Fruit fly (Drosophila melanogaster) whole organism, embryonic: ENCODE measurements around the gene AnxB9.

Source experiments
- ATbp ChIP-seq: fragments of 200-800 bp; sonication (Bioruptor generic); optimal IDR thresholded peaks from 2 replicates; lab custom pipeline; 2017; ENCODE audit warnings: missing biosample characterization, mild to moderate bottlenecking, missing genetic modification characterization, missing genetic modification reagents
- Aef1 ChIP-seq: fragments of 200-800 bp; sonication (Bioruptor generic); IDR thresholded peaks from 3 replicates; pipeline ENCODE4 v1.3.6; 2022; ENCODE audit warnings: missing biosample characterization, missing genetic modification characterization
- Atf-2 ChIP-seq: fragments of 200-800 bp; sonication (Bioruptor generic); optimal IDR thresholded peaks from 2 replicates; lab custom pipeline; 2016; ENCODE audit warnings: missing biosample characterization, missing genetic modification characterization
- B-H2 ChIP-seq: fragments of 200-800 bp; sonication (Bioruptor generic); optimal IDR thresholded peaks from 2 replicates; lab custom pipeline; 2018; ENCODE audit warnings: missing biosample characterization, mild to moderate bottlenecking, missing genetic modification characterization
- BtbVII ChIP-seq: fragments of 200-800 bp; sonication (Bioruptor generic); optimal IDR thresholded peaks from 3 replicates; lab custom pipeline; 2017; ENCODE audit warnings: missing biosample characterization, mild to moderate bottlenecking, missing genetic modification characterization
- CG10209 ChIP-seq: fragments of 200-800 bp; sonication (Bioruptor generic); optimal IDR thresholded peaks from 3 replicates; lab custom pipeline; 2017; ENCODE audit warnings: missing biosample characterization, mild to moderate bottlenecking, missing genetic modification characterization, missing genetic modification reagents
- CG10321 ChIP-seq: fragments of 200-800 bp; sonication (Bioruptor generic); IDR thresholded peaks from 2 replicates; pipeline ENCODE4 v1.3.6; 2022; ENCODE audit warnings: missing biosample characterization, missing genetic modification characterization
- CG10462 ChIP-seq: fragments of 200-800 bp; sonication (Bioruptor generic); optimal IDR thresholded peaks from 2 replicates; lab custom pipeline; 2016; ENCODE audit warnings: missing biosample characterization, missing genetic modification characterization
- CG11093 ChIP-seq: fragments of 200-800 bp; sonication (Bioruptor generic); IDR thresholded peaks from 3 replicates; pipeline ENCODE4 v1.3.6; 2022; ENCODE audit warnings: missing biosample characterization, missing genetic modification characterization
- CG12071 ChIP-seq: fragments of 200-800 bp; sonication (Bioruptor generic); optimal IDR thresholded peaks from 3 replicates; lab custom pipeline; 2018; ENCODE audit warnings: missing biosample characterization, mild to moderate bottlenecking, missing genetic modification characterization
- CG12155 ChIP-seq: fragments of 200-800 bp; sonication (Bioruptor generic); optimal IDR thresholded peaks from 3 replicates; lab custom pipeline; 2016; ENCODE audit warnings: missing biosample characterization, missing genetic modification characterization
- CG14860 ChIP-seq: fragments of 200-800 bp; sonication (Bioruptor generic); IDR thresholded peaks from 3 replicates; pipeline ENCODE4 v1.3.6; 2022; ENCODE audit warnings: missing biosample characterization, missing genetic modification characterization; ENCODE audit not compliant: partially characterized antibody
- CG15514 ChIP-seq: fragments of 200-800 bp; sonication (Bioruptor generic); optimal IDR thresholded peaks from 3 replicates; lab custom pipeline; 2017; ENCODE audit warnings: missing biosample characterization, missing genetic modification characterization, mild to moderate bottlenecking, moderate library complexity, missing genetic modification reagents
- CG17912 ChIP-seq: fragments of 200-800 bp; sonication (Bioruptor generic); optimal IDR thresholded peaks from 2 replicates; lab custom pipeline; 2018; ENCODE audit warnings: missing biosample characterization, mild to moderate bottlenecking, missing genetic modification characterization
- CG18011 ChIP-seq: fragments of 200-800 bp; sonication (Bioruptor generic); optimal IDR thresholded peaks from 2 replicates; lab custom pipeline; 2017; ENCODE audit warnings: missing biosample characterization, missing genetic modification characterization, mild to moderate bottlenecking, moderate library complexity, missing genotype
- CG18619 ChIP-seq: fragments of 200-800 bp; sonication (Bioruptor generic); optimal IDR thresholded peaks from 3 replicates; lab custom pipeline; 2017; ENCODE audit warnings: missing biosample characterization, mild to moderate bottlenecking, missing genetic modification characterization
- CG2116 ChIP-seq: fragments of 200-800 bp; sonication (Bioruptor generic); optimal IDR thresholded peaks from 3 replicates; lab custom pipeline; 2018; ENCODE audit warnings: missing biosample characterization, mild to moderate bottlenecking, missing genetic modification characterization
- CG2199 ChIP-seq: fragments of 200-800 bp; sonication (Bioruptor generic); IDR thresholded peaks from 3 replicates; pipeline ENCODE4 v1.3.6; 2022; ENCODE audit warnings: missing biosample characterization, missing genetic modification characterization
- CG32767 ChIP-seq: fragments of 200-800 bp; sonication (Bioruptor generic); IDR thresholded peaks from 2 replicates; pipeline ENCODE4 v1.3.6; 2022; ENCODE audit warnings: missing biosample characterization, missing genetic modification characterization
- CG32772 ChIP-seq: fragments of 200-800 bp; sonication (Bioruptor generic); IDR thresholded peaks from 2 replicates; pipeline ENCODE4 v1.3.6; 2022; ENCODE audit warnings: missing biosample characterization, missing genetic modification characterization
- CG4707 ChIP-seq: fragments of 200-800 bp; sonication (Bioruptor generic); optimal IDR thresholded peaks from 2 replicates; lab custom pipeline; 2018; ENCODE audit warnings: missing biosample characterization, mild to moderate bottlenecking, missing genetic modification characterization, moderate library complexity
- CG6175 ChIP-seq: fragments of 200-800 bp; sonication (Bioruptor generic); IDR thresholded peaks from 3 replicates; pipeline ENCODE4 v1.3.6; 2022; ENCODE audit warnings: missing biosample characterization, missing genetic modification characterization
- CG7357 ChIP-seq: fragments of 200-800 bp; sonication (Bioruptor generic); IDR thresholded peaks from 3 replicates; pipeline ENCODE4 v1.3.6; 2022; ENCODE audit warnings: missing biosample characterization, missing genetic modification characterization
- CG7556 ChIP-seq: fragments of 200-800 bp; sonication (Bioruptor generic); optimal IDR thresholded peaks from 2 replicates; lab custom pipeline; 2017; ENCODE audit warnings: missing biosample characterization, mild to moderate bottlenecking, missing genetic modification characterization
- Elba2 ChIP-seq: fragments of 200-800 bp; sonication (Bioruptor generic); optimal IDR thresholded peaks from 3 replicates; lab custom pipeline; 2016; ENCODE audit warnings: missing biosample characterization, missing genetic modification characterization
- Med ChIP-seq: fragments of 200-800 bp; sonication (Bioruptor generic); peaks from one replicate; lab custom pipeline; 2016; ENCODE audit warnings: missing biosample characterization, missing genetic modification characterization, mild to moderate bottlenecking, inconsistent platforms, moderate library complexity
- Meics ChIP-seq: fragments of 200-800 bp; sonication (Bioruptor generic); optimal IDR thresholded peaks from 2 replicates; lab custom pipeline; 2017; ENCODE audit warnings: missing biosample characterization, mild to moderate bottlenecking, missing genetic modification characterization
- Mrtf ChIP-seq: fragments of 200-800 bp; sonication (Bioruptor generic); IDR thresholded peaks from 3 replicates; pipeline ENCODE4 v1.3.6; 2022; ENCODE audit warnings: missing biosample characterization, missing genetic modification characterization
- Ravus ChIP-seq: fragments of 200-800 bp; sonication (Bioruptor generic); IDR thresholded peaks from 2 replicates; pipeline ENCODE4 v1.3.6; 2022; ENCODE audit warnings: missing biosample characterization, missing genetic modification characterization
- TFAM ChIP-seq: fragments of 200-800 bp; sonication (Bioruptor generic); optimal IDR thresholded peaks from 2 replicates; lab custom pipeline; 2017; ENCODE audit warnings: missing biosample characterization, missing genetic modification characterization, inconsistent platforms
- YL-1 ChIP-seq: fragments of 200-800 bp; sonication (Bioruptor generic); optimal IDR thresholded peaks from 3 replicates; lab custom pipeline; 2017; ENCODE audit warnings: missing biosample characterization, mild to moderate bottlenecking, missing genetic modification characterization
- ase ChIP-seq: fragments of 200-800 bp; sonication (Bioruptor generic); IDR thresholded peaks from 3 replicates; pipeline ENCODE4 v1.3.6; 2022; ENCODE audit warnings: missing biosample characterization, missing genetic modification characterization
- bigmax ChIP-seq: fragments of 200-800 bp; sonication (Bioruptor generic); optimal IDR thresholded peaks from 2 replicates; lab custom pipeline; 2018; ENCODE audit warnings: missing biosample characterization, mild to moderate bottlenecking, missing genetic modification characterization
- bowl ChIP-seq: fragments of 200-800 bp; sonication (Bioruptor generic); IDR thresholded peaks from 2 replicates; pipeline ENCODE4 v1.3.6; 2022; ENCODE audit warnings: missing biosample characterization, missing genetic modification characterization
- chm ChIP-seq: fragments of 200-800 bp; sonication (Bioruptor generic); IDR thresholded peaks from 2 replicates; pipeline ENCODE4 v1.3.6; 2022; ENCODE audit warnings: missing biosample characterization, missing genetic modification characterization
- corto ChIP-seq: fragments of 200-800 bp; sonication (Bioruptor generic); optimal IDR thresholded peaks from 2 replicates; lab custom pipeline; 2016; ENCODE audit warnings: missing biosample characterization, mild to moderate bottlenecking, missing genetic modification characterization, moderate library complexity
- dati ChIP-seq: fragments of 200-800 bp; sonication (Bioruptor generic); IDR thresholded peaks from 2 replicates; pipeline ENCODE4 v1.3.6; 2022; ENCODE audit warnings: missing biosample characterization, missing genetic modification characterization
- eve ChIP-seq, 2 experiments: fragments of >200 bp; optimal IDR thresholded peaks; 2 replicates each; lab custom pipeline; 2017; ENCODE audit warnings: missing biosample characterization in 2 of 2, missing genetic modification characterization in 2 of 2
- exex ChIP-seq: fragments of 200-800 bp; sonication (Bioruptor generic); optimal IDR thresholded peaks from 4 replicates; lab custom pipeline; 2018; ENCODE audit warnings: missing biosample characterization, mild to moderate bottlenecking, missing genetic modification characterization, moderate library complexity
- gcm2 ChIP-seq: fragments of 200-800 bp; sonication (Bioruptor generic); optimal IDR thresholded peaks from 2 replicates; lab custom pipeline; 2016; ENCODE audit warnings: missing biosample characterization, missing genetic modification characterization
- ham ChIP-seq: fragments of 200-800 bp; sonication (Bioruptor generic); IDR thresholded peaks from 2 replicates; pipeline ENCODE4 v1.3.6; 2022; ENCODE audit warnings: missing biosample characterization, missing genetic modification characterization
- kni ChIP-seq: fragments of 200-800 bp; sonication (Bioruptor generic); optimal IDR thresholded peaks from 3 replicates; lab custom pipeline; 2017; ENCODE audit warnings: mild to moderate bottlenecking, missing biosample characterization, missing genetic modification reagents, missing genetic modification characterization
- nerfin-2 ChIP-seq: fragments of 200-800 bp; sonication (Bioruptor generic); IDR thresholded peaks from 2 replicates; pipeline ENCODE4 v1.3.6; 2022; ENCODE audit warnings: missing biosample characterization, missing genetic modification characterization; ENCODE audit not compliant: partially characterized antibody
- pros ChIP-seq: fragments of 200-800 bp; sonication (Bioruptor generic); optimal IDR thresholded peaks from 3 replicates; lab custom pipeline; 2019; ENCODE audit warnings: missing biosample characterization, mild to moderate bottlenecking, missing genetic modification characterization, moderate library complexity
- run ChIP-seq: fragments of 200-800 bp; sonication (Bioruptor generic); optimal IDR thresholded peaks from 3 replicates; lab custom pipeline; 2018; ENCODE audit warnings: missing biosample characterization, mild to moderate bottlenecking, missing genetic modification characterization
- salm ChIP-seq: fragments of 200-800 bp; sonication (Bioruptor generic); optimal IDR thresholded peaks from 2 replicates; lab custom pipeline; 2018; ENCODE audit warnings: missing biosample characterization, mild to moderate bottlenecking, missing genetic modification characterization
- sisA ChIP-seq: fragments of 200-800 bp; sonication (Bioruptor generic); IDR thresholded peaks from 2 replicates; pipeline ENCODE4 v1.3.6; 2022; ENCODE audit warnings: missing biosample characterization, missing genetic modification characterization
- so ChIP-seq: fragments of 200-800 bp; sonication (Bioruptor generic); IDR thresholded peaks from 3 replicates; pipeline ENCODE4 v1.3.6; 2022; ENCODE audit warnings: missing biosample characterization, missing genetic modification characterization
- zen2 ChIP-seq: fragments of 200-800 bp; sonication (Bioruptor generic); IDR thresholded peaks from 3 replicates; pipeline ENCODE4 v1.3.6; 2022; ENCODE audit warnings: missing biosample characterization, missing genetic modification characterization; ENCODE audit not compliant: partially characterized antibody

The AnxB9 gene

dm6 chr3R:21059486-21060356 is 5.3 kb upstream of the AnxB9 start (continued):
- TF ChIP-seq exex (tag; lab: Kevin White, UChicago): peak; percentile 73
- no peak for TF ChIP-seq kni (GFP tag; lab: Kevin White, UChicago)
- TF ChIP-seq CG10209: no peak
- TF ChIP-seq CG32772 (GFP tag; lab: Robert Waterston, UW): no peak
- no peak for TF ChIP-seq B-H2 (GFP tag; lab: Kevin White, UChicago)
- no peak for TF ChIP-seq salm (tag; lab: Kevin White, UChicago)
- no peak for TF ChIP-seq CG6175 (GFP tag; lab: Robert Waterston, UW)
- no peak for TF ChIP-seq sisA (GFP tag; lab: Robert Waterston, UW)
- TF ChIP-seq CG2116 (GFP tag; lab: Kevin White, UChicago): peak; percentile 4
- TF ChIP-seq ham (GFP tag; lab: Robert Waterston, UW): no peak
- TF ChIP-seq eve (GFP tag; optimal IDR thresholded peaks at IDR 0.05; lab: Kevin White, UChicago): peak in 1 of 2 experiments; percentile 69
- TF ChIP-seq dati (GFP tag; lab: Robert Waterston, UW): no peak
- TF ChIP-seq CG17912: no peak
- no peak for TF ChIP-seq YL-1 (GFP tag; lab: Kevin White, UChicago)
- TF ChIP-seq ATbp (GFP tag; lab: Kevin White, UChicago): no peak
- TF ChIP-seq CG4707 (GFP tag; lab: Kevin White, UChicago): no peak
- TF ChIP-seq gcm2 (GFP tag; lab: Kevin White, UChicago): no peak
- TF ChIP-seq run: no peak
- no peak for TF ChIP-seq TFAM
- no peak for TF ChIP-seq CG32767
- TF ChIP-seq bowl (GFP tag; lab: Robert Waterston, UW): no peak
- no peak for TF ChIP-seq CG7556 (GFP tag; lab: Kevin White, UChicago)
- peak; percentile 88; the same call in 2 of the 3 replicates for TF ChIP-seq CG2199 (GFP tag; lab: Robert Waterston, UW)
- peak; percentile 23 for TF ChIP-seq BtbVII (GFP tag; lab: Kevin White, UChicago)
- no peak for TF ChIP-seq ase
- TF ChIP-seq CG11093 (GFP tag; lab: Robert Waterston, UW): no peak
- no peak for TF ChIP-seq CG10462
- TF ChIP-seq CG10321 (GFP tag; lab: Robert Waterston, UW): no peak
- TF ChIP-seq CG18619 (GFP tag; lab: Kevin White, UChicago): no peak
- no peak for TF ChIP-seq Med (GFP tag; lab: Kevin White, UChicago)
- TF ChIP-seq CG12155 (GFP tag; lab: Kevin White, UChicago): no peak
- no peak for TF ChIP-seq CG12071
- no peak for TF ChIP-seq nerfin-2
- TF ChIP-seq chm (GFP tag; lab: Robert Waterston, UW): no peak
- TF ChIP-seq Mrtf (GFP tag; lab: Robert Waterston, UW): no peak
- no peak for TF ChIP-seq Atf-2
- peak; percentile 62 for TF ChIP-seq Elba2 (GFP tag; lab: Kevin White, UChicago)
- TF ChIP-seq, all 482 proteins: peak for 16

DNA sequence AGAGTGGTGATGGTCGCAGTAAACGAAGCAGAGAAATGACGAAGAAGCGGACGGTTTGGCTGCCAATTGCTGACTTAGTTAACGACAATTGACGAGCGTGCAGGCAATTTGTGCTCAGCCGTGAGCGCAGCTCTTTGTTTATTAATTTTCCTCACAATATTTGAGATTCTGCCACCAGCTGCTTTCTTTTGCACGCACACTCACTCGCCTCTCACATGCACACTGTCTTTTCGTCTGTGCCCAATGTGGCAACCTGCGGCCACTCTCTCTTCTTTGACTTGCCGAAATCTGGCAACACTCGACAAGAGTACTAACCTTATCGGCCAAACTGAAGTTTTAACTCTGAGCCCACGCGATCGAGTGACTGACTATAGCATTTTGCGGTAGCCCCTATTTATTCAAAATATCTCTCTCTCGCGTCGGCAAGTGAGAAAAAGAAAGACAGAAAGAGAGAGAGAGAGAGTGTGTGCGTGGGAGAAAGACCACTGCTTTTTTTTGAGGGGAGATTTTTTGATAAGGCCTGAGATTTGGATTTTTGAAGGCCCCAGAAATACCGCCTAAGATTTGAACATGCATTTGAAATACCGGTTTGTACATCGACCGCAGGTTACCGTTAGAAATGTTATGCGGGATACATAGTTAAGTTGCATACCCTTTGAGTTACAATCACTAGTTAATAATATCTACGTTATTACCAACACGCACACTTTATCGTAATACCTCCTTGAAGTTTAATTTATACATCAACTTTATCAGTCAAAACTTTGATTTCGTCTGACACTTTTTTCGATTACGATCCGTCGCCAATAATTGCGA is 4.4 kb upstream of the AnxB9 start, which contains the start of gene Mvl:
Gene Mvl, minus strand, starts transcription at position 371 of the 816 bp plus-strand sequence.
- TF ChIP-seq CG15514 (peak; percentile 57), CG17912 (peak; percentile 23), bigmax (peak; percentile 82), CG18011 (peak; percentile 3), CG7357 (GFP tag; lab: Robert Waterston, UW) (no peak), so (GFP tag; lab: Robert Waterston, UW) (no peak), zen2 (GFP tag; lab: Robert Waterston, UW) (peak; percentile 71; the same call in 2 of the 3 replicates), Ravus (no peak; the same call in 1 of the 2 replicates), Aef1 (no peak), CG14860 (GFP tag; lab: Robert Waterston, UW) (0 out of 3 replicates have a peak, but pooled peaks have one; percentile 25), pros (GFP tag; lab: Kevin White, UChicago) (peak; percentile 79), corto (GFP tag; lab: Kevin White, UChicago) (no peak), Meics (no peak)
